Fruit fly (Drosophila melanogaster) whole organism: ENCODE data around the gene CG13046.

Experiments
- CG8478 ChIP-seq: fragments of >200 bp; optimal IDR thresholded peaks from 2 replicates; lab custom pipeline; 2018; ENCODE audit warnings: inconsistent platforms
- pan ChIP-seq: fragments of >200 bp; optimal IDR thresholded peaks from 2 replicates; lab custom pipeline; 2017
- psq ChIP-seq: fragments of >200 bp; optimal IDR thresholded peaks from 2 replicates; lab custom pipeline; 2017
- usp ChIP-seq: fragments of >200 bp; optimal IDR thresholded peaks from 2 replicates; lab custom pipeline; 2017; ENCODE audit warnings: missing biosample characterization, missing genetic modification characterization, mixed read lengths

DNA sequence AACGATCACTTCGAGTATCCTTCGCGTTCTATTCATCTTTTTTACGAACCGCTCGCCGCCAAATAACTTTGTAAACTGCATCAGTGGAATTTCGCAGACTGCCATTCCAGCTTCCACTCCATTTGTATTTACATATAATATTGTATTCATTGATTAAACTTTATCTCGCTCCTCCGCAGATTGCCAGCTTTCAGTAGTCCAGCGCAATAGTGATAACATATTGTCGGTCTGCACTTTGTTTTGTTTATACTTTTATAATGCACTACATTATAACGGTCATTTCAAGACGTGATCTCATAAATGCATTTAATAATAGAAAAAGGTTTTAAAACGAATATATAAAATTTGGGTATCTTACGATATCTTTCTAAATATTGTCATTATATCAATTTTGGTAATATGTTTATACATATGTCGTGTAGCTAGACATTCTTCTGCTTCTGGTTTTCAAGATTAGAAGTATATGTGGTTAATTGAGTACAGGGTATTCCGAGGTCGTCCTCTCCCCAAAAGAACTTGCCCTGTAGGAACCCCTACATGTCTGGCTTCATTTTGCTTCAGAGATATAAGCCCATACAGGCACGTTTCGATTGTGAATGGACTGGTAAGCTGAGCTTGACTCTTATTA, 20.0 kb downstream of the CG13046 start, which contains the start of gene CG4950:
- no peak for TF ChIP-seq usp (GFP tag; lab: Kevin White, UChicago)
- no peak for TF ChIP-seq CG8478 (lab: Kevin White, UChicago)
- no peak for TF ChIP-seq pan (lab: Kevin White, UChicago)
- no peak for TF ChIP-seq psq (lab: Kevin White, UChicago)
